Worm (Caenorhabditis elegans): ENCODE measurements around the gene F28F5.6.

Gene F28F5.6

ce11 chrIII:6819322-6819901, at the start of gene F28F5.6:
F28F5.6 (minus strand) TSS chrIII:6819372.
- TF ChIP-seq hlh-30 (tag; optimal IDR thresholded peaks at IDR 0.05; ENCODE audit: insufficient read depth): peak; percentile 11
- peak; percentile 73 for TF ChIP-seq dve-1 (tag; optimal IDR thresholded peaks at IDR 0.05; ENCODE audit: insufficient read depth)
- TF ChIP-seq ztf-7 (tag; optimal IDR thresholded peaks at IDR 0.05): no peak
- TF ChIP-seq daf-8 (GFP tag; IDR thresholded peaks at IDR 0.05): no peak
- TF ChIP-seq F10B5.3 (tag; optimal IDR thresholded peaks at IDR 0.05): no peak
- no peak for TF ChIP-seq nhr-6 (tag; optimal IDR thresholded peaks at IDR 0.05)
- no peak for TF ChIP-seq F49E8.2 (tag; optimal IDR thresholded peaks at IDR 0.05; ENCODE audit: borderline replicate concordance)
- no peak for TF ChIP-seq mep-1 (tag; optimal IDR thresholded peaks at IDR 0.05)
- TF ChIP-seq lin-29 (GFP tag; IDR thresholded peaks at IDR 0.05): no peak
- no peak for TF ChIP-seq ceh-62 (tag; optimal IDR thresholded peaks at IDR 0.05)
- TF ChIP-seq nhr-25 (tag; optimal IDR thresholded peaks at IDR 0.05; ENCODE audit: borderline replicate concordance, insufficient read depth): no peak
- TF ChIP-seq ceh-82 (tag; optimal IDR thresholded peaks at IDR 0.05): no peak
- TF ChIP-seq zip-11 (GFP tag; IDR thresholded peaks at IDR 0.05): no peak
- 0 out of 2 replicates have a peak, but pooled peaks have one; percentile 45 for TF ChIP-seq ceh-20 (GFP tag; IDR thresholded peaks at IDR 0.05)
- no peak for TF ChIP-seq ctbp-1 (GFP tag; IDR thresholded peaks at IDR 0.05)
- TF ChIP-seq attf-4 (tag; optimal IDR thresholded peaks at IDR 0.05): no peak
- no peak for TF ChIP-seq egl-27 (tag; optimal IDR thresholded peaks at IDR 0.05)
- TF ChIP-seq saeg-2 (GFP tag; IDR thresholded peaks at IDR 0.05): no peak
- TF ChIP-seq aha-1 (tag): no peak
- peak; percentile 63 for TF ChIP-seq dmd-6 (GFP tag; IDR thresholded peaks at IDR 0.05)
- TF ChIP-seq fos-1 (tag; optimal IDR thresholded peaks at IDR 0.05): no peak
- TF ChIP-seq sdz-12 (GFP tag; optimal IDR thresholded peaks at IDR 0.05): no peak
- TF ChIP-seq lir-3 (tag; optimal IDR thresholded peaks at IDR 0.05): no peak
- no peak for TF ChIP-seq unc-130 (GFP tag; optimal IDR thresholded peaks at IDR 0.05)
- TF ChIP-seq Y5F2A.4 (GFP tag; optimal IDR thresholded peaks at IDR 0.05): no peak
- TF ChIP-seq nhr-77 (tag; optimal IDR thresholded peaks at IDR 0.05): peak; percentile 20
- no peak for TF ChIP-seq T26A8.4 (GFP tag; IDR thresholded peaks at IDR 0.05)
- no peak for TF ChIP-seq unc-62 (GFP tag; optimal IDR thresholded peaks at IDR 0.05 in 1 of 2)
- no peak for TF ChIP-seq unc-62 (tag; optimal IDR thresholded peaks at IDR 0.05)
- no peak for TF ChIP-seq hif-1 (tag; optimal IDR thresholded peaks at IDR 0.05)
- no peak for TF ChIP-seq nhr-10 (tag; optimal IDR thresholded peaks at IDR 0.05)
- no peak for TF ChIP-seq ceh-32 (tag; optimal IDR thresholded peaks at IDR 0.05; ENCODE audit: poor library complexity)
- no peak for TF ChIP-seq gei-8 (GFP tag; optimal IDR thresholded peaks at IDR 0.05)
- no peak for TF ChIP-seq zag-1 (tag; optimal IDR thresholded peaks at IDR 0.05)
- no peak for TF ChIP-seq ceh-44 (GFP tag; IDR thresholded peaks at IDR 0.05)
- TF ChIP-seq ceh-28 (tag; optimal IDR thresholded peaks at IDR 0.05): no peak
- TF ChIP-seq mdl-1 (tag; optimal IDR thresholded peaks at IDR 0.05): peak in 1 of 2 experiments; percentile 50
- no peak for TF ChIP-seq zip-2 (tag; optimal IDR thresholded peaks at IDR 0.05)
- no peak for TF ChIP-seq tag-97 (GFP tag; IDR thresholded peaks at IDR 0.05)
- no peak for TF ChIP-seq Y48G9A.11 (GFP tag; IDR thresholded peaks at IDR 0.05)
- peak; percentile 8 for TF ChIP-seq mxl-3 (GFP tag; optimal IDR thresholded peaks at IDR 0.05)
- TF ChIP-seq lin-38 (GFP tag; IDR thresholded peaks at IDR 0.05): no peak
- no peak for TF ChIP-seq tra-1 (GFP tag; IDR thresholded peaks at IDR 0.05)
- peak; percentile 83 for TF ChIP-seq php-3 (GFP tag; IDR thresholded peaks at IDR 0.05)
- TF ChIP-seq dmd-9 (GFP tag; IDR thresholded peaks at IDR 0.05): no peak
- TF ChIP-seq spr-3 (GFP tag; optimal IDR thresholded peaks at IDR 0.05): no peak
- no peak for TF ChIP-seq Y75B8A.6 (GFP tag; IDR thresholded peaks at IDR 0.05)
- no peak for TF ChIP-seq arid-1 (GFP tag; conservative IDR thresholded peaks at IDR 0.05)
- no peak for TF ChIP-seq ama-1 (optimal IDR thresholded peaks at IDR 0.05)
- no peak for TF ChIP-seq hmg-1.1 (GFP tag; IDR thresholded peaks at IDR 0.05)
- no peak for TF ChIP-seq daf-19 (GFP tag; conservative IDR thresholded peaks at IDR 0.05)
- no peak for TF ChIP-seq lin-1 (GFP tag; IDR thresholded peaks at IDR 0.05)

Data from whole organism, L4 larva.